Fruit fly (Drosophila melanogaster) whole organism, embryonic: Measurements from ENCODE around the gene Frmd5.
A peak's percentile ranks its signal among the peaks of the same experiment; 100 is the strongest.

ENCODE experiments used
- Aef1 ChIP-seq: fragments of 200-800 bp; sonication (Bioruptor generic); IDR thresholded peaks from 3 replicates; pipeline ENCODE4 v1.3.6; 2022; ENCODE audit warnings: missing biosample characterization, missing genetic modification characterization
- Atf-2 ChIP-seq: fragments of 200-800 bp; sonication (Bioruptor generic); optimal IDR thresholded peaks from 2 replicates; lab custom pipeline; 2016; ENCODE audit warnings: missing biosample characterization, missing genetic modification characterization
- Bgb ChIP-seq: fragments of 200-800 bp; sonication (Bioruptor generic); IDR thresholded peaks from 2 replicates; pipeline ENCODE4 v1.3.6; 2022; ENCODE audit warnings: missing biosample characterization, missing genetic modification characterization; ENCODE audit not compliant: partially characterized antibody
- CG10274 ChIP-seq: fragments of 200-800 bp; sonication (Bioruptor generic); optimal IDR thresholded peaks from 3 replicates; lab custom pipeline; 2017; ENCODE audit warnings: missing biosample characterization, mild to moderate bottlenecking, missing genetic modification characterization
- CG10321 ChIP-seq: fragments of 200-800 bp; sonication (Bioruptor generic); IDR thresholded peaks from 2 replicates; pipeline ENCODE4 v1.3.6; 2022; ENCODE audit warnings: missing biosample characterization, missing genetic modification characterization
- CG10543 ChIP-seq: fragments of 200-800 bp; sonication (Bioruptor generic); optimal IDR thresholded peaks from 3 replicates; lab custom pipeline; 2017; ENCODE audit warnings: missing biosample characterization, mild to moderate bottlenecking, missing genetic modification characterization, moderate library complexity
- CG12155 ChIP-seq: fragments of 200-800 bp; sonication (Bioruptor generic); optimal IDR thresholded peaks from 3 replicates; lab custom pipeline; 2016; ENCODE audit warnings: missing biosample characterization, missing genetic modification characterization
- CG14965 ChIP-seq: fragments of 200-800 bp; sonication (Bioruptor generic); optimal IDR thresholded peaks from 2 replicates; lab custom pipeline; 2016; ENCODE audit warnings: missing biosample characterization, missing genetic modification characterization, borderline replicate concordance
- CG15696 ChIP-seq: fragments of 200-800 bp; sonication (Bioruptor generic); optimal IDR thresholded peaks from 2 replicates; lab custom pipeline; 2019; ENCODE audit warnings: missing biosample characterization, mild to moderate bottlenecking, missing genetic modification characterization, moderate library complexity
- CG17385 ChIP-seq: fragments of 200-800 bp; sonication (Bioruptor generic); optimal IDR thresholded peaks from 3 replicates; lab custom pipeline; 2018; ENCODE audit warnings: missing biosample characterization, mild to moderate bottlenecking, missing genetic modification characterization
- CG17829 ChIP-seq: fragments of 200-800 bp; optimal IDR thresholded peaks from 2 replicates; lab custom pipeline; 2019; ENCODE audit warnings: missing biosample characterization, mild to moderate bottlenecking, missing genetic modification characterization, moderate library complexity
- CG18619 ChIP-seq: fragments of 200-800 bp; sonication (Bioruptor generic); optimal IDR thresholded peaks from 3 replicates; lab custom pipeline; 2017; ENCODE audit warnings: missing biosample characterization, mild to moderate bottlenecking, missing genetic modification characterization
- CG30403 ChIP-seq: fragments of 200-800 bp; sonication (Bioruptor generic); optimal IDR thresholded peaks from 3 replicates; lab custom pipeline; 2016; ENCODE audit warnings: missing biosample characterization, missing genetic modification characterization
- CG31224 ChIP-seq: fragments of 200-800 bp; sonication (Bioruptor generic); IDR thresholded peaks from 2 replicates; pipeline ENCODE4 v1.3.6; 2022; ENCODE audit warnings: missing biosample characterization, missing genetic modification characterization
- CG34376 ChIP-seq: fragments of 200-800 bp; sonication (Bioruptor generic); optimal IDR thresholded peaks from 2 replicates; lab custom pipeline; 2018; ENCODE audit warnings: missing biosample characterization, mild to moderate bottlenecking, missing genetic modification characterization
- CG6254 ChIP-seq: fragments of 200-800 bp; sonication (Bioruptor generic); optimal IDR thresholded peaks from 3 replicates; lab custom pipeline; 2017; ENCODE audit warnings: mild to moderate bottlenecking, missing biosample characterization, missing genetic modification reagents, missing genetic modification characterization
- CG6654 ChIP-seq: fragments of 200-800 bp; sonication (Bioruptor generic); optimal IDR thresholded peaks from 2 replicates; lab custom pipeline; 2017; ENCODE audit warnings: missing biosample characterization, mild to moderate bottlenecking, missing genetic modification characterization
- CG7556 ChIP-seq: fragments of 200-800 bp; sonication (Bioruptor generic); optimal IDR thresholded peaks from 2 replicates; lab custom pipeline; 2017; ENCODE audit warnings: missing biosample characterization, mild to moderate bottlenecking, missing genetic modification characterization
- CkIIα-i1 ChIP-seq: fragments of 200-800 bp; sonication (Bioruptor generic); IDR thresholded peaks from 2 replicates; pipeline ENCODE4 v1.3.6; 2022; ENCODE audit warnings: missing biosample characterization, missing genetic modification characterization
- D ChIP-seq, 2 experiments: fragments of 200-800 bp in 1 of 2; fragments of >200 bp in 1 of 2; sonication (Bioruptor generic) in 1 of 2; optimal IDR thresholded peaks; 2 replicates in 1 of 2; 3 replicates in 1 of 2; lab custom pipeline; 2017; ENCODE audit warnings: mild to moderate bottlenecking in 1 of 2, missing biosample characterization in 1 of 2, missing genetic modification characterization in 1 of 2, missing genetic modification reagents in 1 of 2
- Dfd ChIP-seq, 2 experiments: fragments of >200 bp; optimal IDR thresholded peaks; 2 replicates each; lab custom pipeline; 2017; ENCODE audit warnings: missing biosample characterization in 2 of 2, missing genetic modification characterization in 2 of 2
- Elba2 ChIP-seq: fragments of 200-800 bp; sonication (Bioruptor generic); optimal IDR thresholded peaks from 3 replicates; lab custom pipeline; 2016; ENCODE audit warnings: missing biosample characterization, missing genetic modification characterization
- Fer2 ChIP-seq: fragments of 200-800 bp; sonication (Bioruptor generic); optimal IDR thresholded peaks from 2 replicates; lab custom pipeline; 2018; ENCODE audit warnings: missing biosample characterization, mild to moderate bottlenecking, missing genetic modification characterization, moderate library complexity
- MBD-R2 ChIP-seq: fragments of 200-800 bp; sonication (Bioruptor generic); IDR thresholded peaks from 2 replicates; pipeline ENCODE4 v1.3.6; 2022; ENCODE audit warnings: missing biosample characterization, missing genetic modification characterization
- Stat92E ChIP-seq, 3 experiments: fragments of >200 bp in 2 of 3; fragments of 200-800 bp in 1 of 3; sonication (Bioruptor generic) in 1 of 3; optimal IDR thresholded peaks; 2 replicates each; lab custom pipeline; 2017 to 2019; ENCODE audit warnings: missing biosample characterization in 3 of 3, missing genetic modification characterization in 3 of 3, mild to moderate bottlenecking in 1 of 3, moderate library complexity in 1 of 3
- ab ChIP-seq: fragments of 200-800 bp; sonication (Bioruptor generic); optimal IDR thresholded peaks from 2 replicates; lab custom pipeline; 2016; ENCODE audit warnings: missing biosample characterization, missing genetic modification characterization
- ap ChIP-seq: fragments of 200-800 bp; sonication (Bioruptor generic); IDR thresholded peaks from 2 replicates; pipeline ENCODE4 v1.3.6; 2022; ENCODE audit warnings: missing biosample characterization, missing genetic modification characterization
- ash1 ChIP-seq: fragments of 200-800 bp; sonication (Bioruptor generic); optimal IDR thresholded peaks from 2 replicates; lab custom pipeline; 2018; ENCODE audit warnings: missing biosample characterization, mild to moderate bottlenecking, missing genetic modification characterization
- bigmax ChIP-seq: fragments of 200-800 bp; sonication (Bioruptor generic); optimal IDR thresholded peaks from 2 replicates; lab custom pipeline; 2018; ENCODE audit warnings: missing biosample characterization, mild to moderate bottlenecking, missing genetic modification characterization
- cad ChIP-seq: fragments of >200 bp; optimal IDR thresholded peaks from 2 replicates; lab custom pipeline; 2017; ENCODE audit warnings: missing biosample characterization, missing genetic modification characterization
- cg ChIP-seq: fragments of 200-800 bp; sonication (Bioruptor generic); optimal IDR thresholded peaks from 3 replicates; lab custom pipeline; 2019; ENCODE audit warnings: missing biosample characterization, mild to moderate bottlenecking, missing genetic modification characterization, moderate library complexity
- chif ChIP-seq, 2 experiments: fragments of 200-800 bp; sonication (Bioruptor generic); optimal IDR thresholded peaks; 3 replicates each; lab custom pipeline; 2016; ENCODE audit warnings: missing biosample characterization in 2 of 2, missing genetic modification characterization in 2 of 2
- crol ChIP-seq: fragments of 200-800 bp; sonication (Bioruptor generic); IDR thresholded peaks from 2 replicates; pipeline ENCODE4 v1.3.6; 2022; ENCODE audit warnings: missing biosample characterization, missing genetic modification characterization
- crp ChIP-seq, 2 experiments: fragments of 200-800 bp; sonication (Bioruptor generic); optimal IDR thresholded peaks; 2 replicates in 1 of 2; 3 replicates in 1 of 2; lab custom pipeline; 2017; ENCODE audit warnings: missing biosample characterization in 2 of 2, missing genetic modification characterization in 2 of 2, mild to moderate bottlenecking in 1 of 2, moderate library complexity in 1 of 2
- fd102C ChIP-seq: fragments of 200-800 bp; sonication (Bioruptor generic); optimal IDR thresholded peaks from 2 replicates; lab custom pipeline; 2018; ENCODE audit warnings: missing biosample characterization, mild to moderate bottlenecking, missing genetic modification characterization, moderate library complexity
- fru ChIP-seq: fragments of >200 bp; optimal IDR thresholded peaks from 2 replicates; lab custom pipeline; 2017
- gcm2 ChIP-seq: fragments of 200-800 bp; sonication (Bioruptor generic); optimal IDR thresholded peaks from 2 replicates; lab custom pipeline; 2016; ENCODE audit warnings: missing biosample characterization, missing genetic modification characterization
- gsb ChIP-seq: fragments of 200-800 bp; sonication (Bioruptor generic); IDR thresholded peaks from 2 replicates; pipeline ENCODE4 v1.3.6; 2022; ENCODE audit warnings: missing biosample characterization, missing genetic modification characterization
- lmd ChIP-seq: fragments of 200-800 bp; sonication (Bioruptor generic); IDR thresholded peaks from 2 replicates; pipeline ENCODE4 v1.3.6; 2022; ENCODE audit warnings: missing biosample characterization, missing genetic modification characterization
- maf-S ChIP-seq: fragments of 200-800 bp; sonication (Bioruptor generic); optimal IDR thresholded peaks from 2 replicates; lab custom pipeline; 2016; ENCODE audit warnings: missing biosample characterization, missing genetic modification characterization
- pho ChIP-seq: fragments of 200-800 bp; sonication (Bioruptor generic); optimal IDR thresholded peaks from 2 replicates; lab custom pipeline; 2016; ENCODE audit warnings: missing biosample characterization, missing genetic modification characterization
- prd ChIP-seq, 3 experiments: fragments of >200 bp in 2 of 3; fragments of 200-800 bp in 1 of 3; sonication (Bioruptor generic) in 1 of 3; optimal IDR thresholded peaks in 2 of 3; IDR thresholded peaks in 1 of 3; 2 replicates in 2 of 3; 3 replicates in 1 of 3; pipeline versions ENCODE4 v1.3.6 to Lab custom; 2017 to 2022; ENCODE audit warnings: missing biosample characterization in 1 of 3, missing genetic modification characterization in 1 of 3
- slou ChIP-seq: fragments of 200-800 bp; sonication (Bioruptor generic); optimal IDR thresholded peaks from 3 replicates; lab custom pipeline; 2016; ENCODE audit warnings: missing biosample characterization, missing genetic modification characterization
- ssp ChIP-seq: fragments of 200-800 bp; sonication (Bioruptor generic); IDR thresholded peaks from 2 replicates; pipeline ENCODE4 v1.3.6; 2022; ENCODE audit warnings: missing biosample characterization, missing genetic modification characterization
- stwl ChIP-seq: fragments of 200-800 bp; sonication (Bioruptor generic); optimal IDR thresholded peaks from 3 replicates; lab custom pipeline; 2018; ENCODE audit warnings: missing biosample characterization, mild to moderate bottlenecking, missing genetic modification characterization, moderate library complexity
- trem ChIP-seq: fragments of 200-800 bp; optimal IDR thresholded peaks from 3 replicates; lab custom pipeline; 2019; ENCODE audit warnings: missing biosample characterization, mild to moderate bottlenecking, missing genetic modification characterization, moderate library complexity
- vvl ChIP-seq: fragments of 200-800 bp; sonication (Bioruptor generic); IDR thresholded peaks from 2 replicates; pipeline ENCODE4 v1.3.6; 2022; ENCODE audit warnings: missing biosample characterization, missing genetic modification characterization
- wek ChIP-seq: fragments of 200-800 bp; sonication (Bioruptor generic); optimal IDR thresholded peaks from 3 replicates; lab custom pipeline; 2018; ENCODE audit warnings: missing biosample characterization, mild to moderate bottlenecking, missing genetic modification characterization, moderate library complexity
- zen2 ChIP-seq: fragments of 200-800 bp; sonication (Bioruptor generic); IDR thresholded peaks from 3 replicates; pipeline ENCODE4 v1.3.6; 2022; ENCODE audit warnings: missing biosample characterization, missing genetic modification characterization; ENCODE audit not compliant: partially characterized antibody

Gene Frmd5

DNA sequence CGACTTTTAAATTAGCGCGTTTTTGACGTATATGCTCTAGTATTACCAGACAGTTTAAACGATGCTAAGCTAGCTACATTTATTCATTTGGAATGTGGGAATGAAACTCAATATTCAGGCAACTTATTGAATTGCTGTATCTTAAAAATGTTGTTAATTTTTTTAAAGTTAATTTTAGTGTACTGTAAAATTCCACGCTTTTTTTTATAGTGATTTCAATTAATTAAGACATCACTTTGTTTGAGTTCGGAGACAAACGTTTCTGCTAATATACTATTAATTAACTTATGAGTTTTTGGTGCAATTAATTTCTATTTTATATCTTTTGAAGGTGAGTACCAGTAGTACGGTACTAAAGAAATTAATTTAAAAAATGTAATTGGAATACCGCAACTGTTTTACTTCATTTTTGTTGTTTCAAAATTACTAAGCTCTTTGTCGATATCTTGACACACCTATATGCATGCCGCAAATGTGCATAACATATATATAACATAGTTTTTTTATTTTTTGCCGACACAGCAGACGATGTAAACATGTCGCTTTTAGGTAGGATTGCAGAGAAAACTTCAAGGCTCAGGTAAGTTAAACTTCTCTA is 42.1 kb downstream of the Frmd5 start, which contains the start of the genes Cdk1 and mRpS7 (continued):
- TF ChIP-seq lmd (GFP tag; lab: Robert Waterston, UW) (no peak; the same call in 1 of the 2 replicates), Stat92E (GFP tag; optimal IDR thresholded peaks at IDR 0.05; lab: Kevin White, UChicago) (no peak), gcm2 (peak; percentile 13), cad (GFP tag; lab: Kevin White, UChicago) (no peak), pho (peak; percentile 63), CG15696 (tag; lab: Kevin White, UChicago) (peak; percentile 60), trem (tag; lab: Kevin White, UChicago) (peak; percentile 61), CkIIα-i1 (GFP tag; lab: Robert Waterston, UW) (no peak), CG10543 (GFP tag; lab: Kevin White, UChicago) (peak; percentile 7), CG12155 (GFP tag; lab: Kevin White, UChicago) (peak; percentile 69), fd102C (GFP tag; lab: Kevin White, UChicago) (no peak), ap (GFP tag; lab: Robert Waterston, UW) (0 out of 2 replicates have a peak, but pooled peaks have one; percentile 40), CG17829 (tag; lab: Kevin White, UChicago) (peak; percentile 70), cg (GFP tag; lab: Kevin White, UChicago) (no peak), bigmax (GFP tag; lab: Kevin White, UChicago) (no peak), crp (GFP tag; optimal IDR thresholded peaks at IDR 0.05; lab: Kevin White, UChicago) (peak in 1 of 2 experiments; percentile 35), CG10321 (GFP tag; lab: Robert Waterston, UW) (no peak), Aef1 (GFP tag; lab: Robert Waterston, UW) (peak; percentile 53), prd (optimal IDR thresholded peaks at IDR 0.05; lab: Kevin White, UChicago) (no peak), prd (GFP tag; IDR thresholded peaks at IDR 0.05; lab: Robert Waterston, UW) (peak; percentile 81), slou (GFP tag; lab: Kevin White, UChicago) (peak; percentile 45), CG7556 (GFP tag; lab: Kevin White, UChicago) (peak; percentile 71), CG6654 (GFP tag; lab: Kevin White, UChicago) (peak; percentile 7), CG17385 (peak; percentile 68), CG30403 (peak; percentile 83), ab (GFP tag; lab: Kevin White, UChicago) (no peak), Dfd (GFP tag; optimal IDR thresholded peaks at IDR 0.05; lab: Kevin White, UChicago) (no peak), ash1 (GFP tag; lab: Kevin White, UChicago) (no peak), MBD-R2 (GFP tag; lab: Robert Waterston, UW) (0 out of 2 replicates have a peak, but pooled peaks have one; percentile 18), fru (lab: Kevin White, UChicago) (no peak), maf-S (GFP tag; lab: Kevin White, UChicago) (peak; percentile 23), Atf-2 (GFP tag; lab: Kevin White, UChicago) (peak; percentile 38), CG31224 (GFP tag; lab: Robert Waterston, UW) (peak; percentile 39; the same call in 1 of the 2 replicates), Fer2 (tag; lab: Kevin White, UChicago) (peak; percentile 7), CG6254 (GFP tag; lab: Kevin White, UChicago) (peak; percentile 38), crol (GFP tag; lab: Robert Waterston, UW) (no peak), CG10274 (no peak), vvl (GFP tag; lab: Robert Waterston, UW) (peak; percentile 77), Bgb (GFP tag; lab: Robert Waterston, UW) (no peak), D (optimal IDR thresholded peaks at IDR 0.05; lab: Kevin White, UChicago) (no peak), D (GFP tag; optimal IDR thresholded peaks at IDR 0.05; lab: Kevin White, UChicago) (peak; percentile 64), Elba2 (GFP tag; lab: Kevin White, UChicago) (peak; percentile 29), CG34376 (GFP tag; lab: Kevin White, UChicago) (no peak), ssp (GFP tag; lab: Robert Waterston, UW) (peak; percentile 71), stwl (tag; lab: Kevin White, UChicago) (no peak), wek (GFP tag; lab: Kevin White, UChicago) (peak; percentile 57), chif (GFP tag; optimal IDR thresholded peaks at IDR 0.05; lab: Kevin White, UChicago) (peak; percentile 17 to 53), gsb (GFP tag; lab: Robert Waterston, UW) (0 out of 2 replicates have a peak, but pooled peaks have one; percentile 32), CG14965 (GFP tag; lab: Kevin White, UChicago) (no peak), CG18619 (peak; percentile 72), zen2 (no peak)
